Worm (Caenorhabditis elegans): Measurements from ENCODE around the gene K09F6.9.

DNA sequence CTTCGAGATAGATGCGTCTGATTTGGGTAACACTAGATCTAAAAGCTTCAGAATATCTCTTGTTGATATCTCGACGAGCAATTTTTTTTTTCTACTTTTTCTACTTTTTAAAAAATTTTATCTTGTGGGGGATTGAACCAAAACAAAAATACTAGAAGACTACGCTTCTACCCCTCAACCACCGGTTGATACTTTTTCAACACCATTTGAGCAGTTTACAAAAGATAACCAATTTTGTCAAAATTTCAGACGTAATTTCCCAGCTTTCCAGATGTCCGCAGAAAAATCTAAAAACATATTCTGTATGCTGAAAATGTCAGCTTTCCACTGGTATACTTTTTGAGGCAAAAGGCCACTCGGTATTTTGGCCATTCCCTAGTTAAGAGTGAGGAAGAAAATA, 22.1 kb upstream of the K09F6.9 start:
- TF ChIP-seq flt-1 (GFP tag; IDR thresholded peaks at IDR 0.05) (no peak), ztf-23 (GFP tag; IDR thresholded peaks at IDR 0.05) (no peak)

Data from whole organism, midembryonic.